Worm (Caenorhabditis elegans): Measurements from ENCODE around the gene F58G1.8.

F58G1.8 gene

ce11 chrII:12925551-12925950, at the start of gene F58G1.8:
Gene F58G1.8 (minus strand): TSS chrII:12925651.
- TF ChIP-seq him-1 (tag; optimal IDR thresholded peaks at IDR 0.05) (no peak), W03F9.2 (tag; optimal IDR thresholded peaks at IDR 0.05) (no peak), dao-5 (tag; optimal IDR thresholded peaks at IDR 0.05) (no peak)

ce11 chrII:12969622-12970021, 44.2 kb upstream of the F58G1.8 start, which contains the start of gene Y38F1A.4:
Gene Y38F1A.4 (minus strand): TSS chrII:12969722.
- TF ChIP-seq him-1 (tag; optimal IDR thresholded peaks at IDR 0.05) (no peak), dao-5 (tag; optimal IDR thresholded peaks at IDR 0.05) (no peak), W03F9.2 (tag; optimal IDR thresholded peaks at IDR 0.05) (no peak)

ce11 chrII:12968448-12968969, 43.1 kb upstream of the F58G1.8 start:
- TF ChIP-seq dao-5 (tag; optimal IDR thresholded peaks at IDR 0.05), result no peak
- no peak for TF ChIP-seq him-1 (tag; optimal IDR thresholded peaks at IDR 0.05)
- no peak for TF ChIP-seq W03F9.2 (tag; optimal IDR thresholded peaks at IDR 0.05)

- TF ChIP-seq W03F9.2 (tag; optimal IDR thresholded peaks at IDR 0.05) (no peak), him-1 (tag; optimal IDR thresholded peaks at IDR 0.05) (no peak)
Measured at ce11 chrII:12966274-12966673, 40.8 kb upstream of the F58G1.8 start.

- no peak for TF ChIP-seq W03F9.2 (tag; optimal IDR thresholded peaks at IDR 0.05)
- no peak for TF ChIP-seq him-1 (tag; optimal IDR thresholded peaks at IDR 0.05)
- no peak for TF ChIP-seq dao-5 (tag; optimal IDR thresholded peaks at IDR 0.05)
Measured at ce11 chrII:12965589-12965988, 40.1 kb upstream of the F58G1.8 start.

ce11 chrII:12965538-12965588, 39.9 kb upstream of the F58G1.8 start, which contains the start of gene ptr-18:
Gene ptr-18 (plus strand): TSS chrII:12965546.
- TF ChIP-seq dao-5 (tag; optimal IDR thresholded peaks at IDR 0.05) (no peak), W03F9.2 (tag; optimal IDR thresholded peaks at IDR 0.05) (no peak), him-1 (tag; optimal IDR thresholded peaks at IDR 0.05) (no peak)

ce11 chrII:12965138-12965537, 39.7 kb upstream of the F58G1.8 start:
- no peak for TF ChIP-seq dao-5 (tag; optimal IDR thresholded peaks at IDR 0.05)
- no peak for TF ChIP-seq him-1 (tag; optimal IDR thresholded peaks at IDR 0.05)
- no peak for TF ChIP-seq W03F9.2 (tag; optimal IDR thresholded peaks at IDR 0.05)

ce11 chrII:12961743-12962142, 36.3 kb upstream of the F58G1.8 start:
- TF ChIP-seq W03F9.2 (tag; optimal IDR thresholded peaks at IDR 0.05), result no peak
- no peak for TF ChIP-seq dao-5 (tag; optimal IDR thresholded peaks at IDR 0.05)
- no peak for TF ChIP-seq him-1 (tag; optimal IDR thresholded peaks at IDR 0.05)

ce11 chrII:12961293-12961692, 35.8 kb upstream of the F58G1.8 start:
- TF ChIP-seq W03F9.2 (tag; optimal IDR thresholded peaks at IDR 0.05) (no peak), him-1 (tag; optimal IDR thresholded peaks at IDR 0.05) (no peak), dao-5 (tag; optimal IDR thresholded peaks at IDR 0.05) (no peak)

- no peak for TF ChIP-seq W03F9.2 (tag; optimal IDR thresholded peaks at IDR 0.05)
- TF ChIP-seq dao-5 (tag; optimal IDR thresholded peaks at IDR 0.05), result no peak
- no peak for TF ChIP-seq him-1 (tag; optimal IDR thresholded peaks at IDR 0.05)
Measured at ce11 chrII:12960206-12960605, 34.8 kb upstream of the F58G1.8 start.

- TF ChIP-seq him-1 (tag; optimal IDR thresholded peaks at IDR 0.05) (no peak), W03F9.2 (tag; optimal IDR thresholded peaks at IDR 0.05) (no peak), dao-5 (tag; optimal IDR thresholded peaks at IDR 0.05) (no peak)
Measured at ce11 chrII:12954670-12955069, 29.2 kb upstream of the F58G1.8 start, which contains the start of the genes Y38F1A.1 and Y38F1A.2. Gene Y38F1A.1 (minus strand): TSS chrII:12954770. Gene Y38F1A.2 (plus strand): TSS chrII:12954958.

- TF ChIP-seq him-1 (tag; optimal IDR thresholded peaks at IDR 0.05) (no peak), dao-5 (tag; optimal IDR thresholded peaks at IDR 0.05) (no peak), W03F9.2 (tag; optimal IDR thresholded peaks at IDR 0.05) (no peak)
Measured at ce11 chrII:12953297-12953696, 27.8 kb upstream of the F58G1.8 start.

ce11 chrII:12948158-12948557, 22.7 kb upstream of the F58G1.8 start, which contains the start of gene F58G1.7:
Gene F58G1.7 (minus strand): TSS chrII:12948258.
- no peak for TF ChIP-seq him-1 (tag; optimal IDR thresholded peaks at IDR 0.05)
- TF ChIP-seq W03F9.2 (tag; optimal IDR thresholded peaks at IDR 0.05), result no peak
- TF ChIP-seq dao-5 (tag; optimal IDR thresholded peaks at IDR 0.05), result no peak

- TF ChIP-seq dao-5 (tag; optimal IDR thresholded peaks at IDR 0.05), result peak; percentile 85
- TF ChIP-seq him-1 (tag; optimal IDR thresholded peaks at IDR 0.05), result peak; percentile 82
- TF ChIP-seq W03F9.2 (tag; optimal IDR thresholded peaks at IDR 0.05), result peak; percentile 80
Measured at ce11 chrII:12944587-12945126, 19.2 kb upstream of the F58G1.8 start.

- TF ChIP-seq dao-5 (tag; optimal IDR thresholded peaks at IDR 0.05) (no peak), him-1 (tag; optimal IDR thresholded peaks at IDR 0.05) (no peak), W03F9.2 (tag; optimal IDR thresholded peaks at IDR 0.05) (no peak)
Measured at ce11 chrII:12942496-12942895, 17.0 kb upstream of the F58G1.8 start.
